Fruit fly (Drosophila melanogaster) whole organism, embryonic: Measurements from ENCODE around the gene Alg9.

Experiments
- Antp ChIP-seq: fragments of 200-800 bp; sonication (Bioruptor generic); optimal IDR thresholded peaks from 3 replicates; lab custom pipeline; 2016; ENCODE audit warnings: missing biosample characterization, missing genetic modification characterization
- Atf-2 ChIP-seq: fragments of 200-800 bp; sonication (Bioruptor generic); optimal IDR thresholded peaks from 2 replicates; lab custom pipeline; 2016; ENCODE audit warnings: missing biosample characterization, missing genetic modification characterization
- Atf6 ChIP-seq: fragments of 200-800 bp; sonication (Bioruptor generic); IDR thresholded peaks from 2 replicates; pipeline ENCODE4 v1.3.6; 2022; ENCODE audit warnings: missing biosample characterization, missing genetic modification characterization
- Awh ChIP-seq: fragments of 200-800 bp; sonication (Bioruptor generic); IDR thresholded peaks from 2 replicates; pipeline ENCODE4, ENCODE4 v1.3.6; 2022; ENCODE audit warnings: missing biosample characterization, missing genetic modification characterization
- Bdp1 ChIP-seq: fragments of 200-800 bp; sonication (Bioruptor generic); optimal IDR thresholded peaks from 3 replicates; lab custom pipeline; 2016; ENCODE audit warnings: missing biosample characterization, missing genetic modification characterization
- CG12769 ChIP-seq: fragments of 200-800 bp; sonication (Bioruptor generic); optimal IDR thresholded peaks from 2 replicates; lab custom pipeline; 2019; ENCODE audit warnings: missing biosample characterization, mild to moderate bottlenecking, missing genetic modification characterization, moderate library complexity
- CG13775 ChIP-seq: fragments of 200-800 bp; sonication (Bioruptor generic); optimal IDR thresholded peaks from 3 replicates; lab custom pipeline; 2017; ENCODE audit warnings: missing biosample characterization, mild to moderate bottlenecking, missing genetic modification characterization
- CG14710 ChIP-seq: fragments of 200-800 bp; sonication (Bioruptor generic); optimal IDR thresholded peaks from 3 replicates; lab custom pipeline; 2019; ENCODE audit warnings: missing biosample characterization, mild to moderate bottlenecking, missing genetic modification characterization, moderate library complexity
- CG16815 ChIP-seq: fragments of 200-800 bp; sonication (Bioruptor generic); optimal IDR thresholded peaks from 3 replicates; lab custom pipeline; 2017; ENCODE audit warnings: missing biosample characterization, mild to moderate bottlenecking, missing genetic modification characterization
- CG16863 ChIP-seq: fragments of 200-800 bp; sonication (Bioruptor generic); optimal IDR thresholded peaks from 3 replicates; lab custom pipeline; 2016; ENCODE audit warnings: missing biosample characterization, missing genetic modification characterization
- CG17186 ChIP-seq: fragments of 200-800 bp; sonication (Bioruptor generic); optimal IDR thresholded peaks from 3 replicates; lab custom pipeline; 2017; ENCODE audit warnings: missing biosample characterization, missing genetic modification reagents, missing genetic modification characterization
- CG17385 ChIP-seq: fragments of 200-800 bp; sonication (Bioruptor generic); optimal IDR thresholded peaks from 3 replicates; lab custom pipeline; 2018; ENCODE audit warnings: missing biosample characterization, mild to moderate bottlenecking, missing genetic modification characterization
- CG17829 ChIP-seq: fragments of 200-800 bp; optimal IDR thresholded peaks from 2 replicates; lab custom pipeline; 2019; ENCODE audit warnings: missing biosample characterization, mild to moderate bottlenecking, missing genetic modification characterization, moderate library complexity
- CG1832 ChIP-seq: fragments of 200-800 bp; sonication (Bioruptor generic); optimal IDR thresholded peaks from 2 replicates; lab custom pipeline; 2017; ENCODE audit warnings: missing biosample characterization, mild to moderate bottlenecking, missing genetic modification characterization, inconsistent platforms
- CG4730 ChIP-seq: fragments of 200-800 bp; sonication (Bioruptor generic); IDR thresholded peaks from 2 replicates; pipeline ENCODE4 v1.3.6; 2022; ENCODE audit warnings: missing biosample characterization, missing genetic modification characterization
- CG6683 ChIP-seq: fragments of 200-800 bp; sonication (Bioruptor generic); optimal IDR thresholded peaks from 2 replicates; lab custom pipeline; 2017; ENCODE audit warnings: missing biosample characterization, mild to moderate bottlenecking, missing genetic modification characterization, missing genetic modification reagents
- CG7372 ChIP-seq: fragments of 200-800 bp; sonication (Bioruptor generic); IDR thresholded peaks from 2 replicates; pipeline ENCODE4 v1.3.6; 2022; ENCODE audit warnings: missing biosample characterization, missing genetic modification characterization
- CG9437 ChIP-seq: fragments of 200-800 bp; sonication (Bioruptor generic); optimal IDR thresholded peaks from 2 replicates; lab custom pipeline; 2018; ENCODE audit warnings: missing biosample characterization, mild to moderate bottlenecking, missing genetic modification characterization
- CG9797 ChIP-seq: fragments of 200-800 bp; sonication (Bioruptor generic); optimal IDR thresholded peaks from 3 replicates; lab custom pipeline; 2018; ENCODE audit warnings: missing biosample characterization, mild to moderate bottlenecking, missing genetic modification characterization
- CrebB ChIP-seq: fragments of 200-800 bp; sonication (Bioruptor generic); optimal IDR thresholded peaks from 3 replicates; lab custom pipeline; 2018; ENCODE audit warnings: missing biosample characterization, mild to moderate bottlenecking, missing genetic modification characterization
- D ChIP-seq, 2 experiments: fragments of 200-800 bp in 1 of 2; fragments of >200 bp in 1 of 2; sonication (Bioruptor generic) in 1 of 2; optimal IDR thresholded peaks; 2 replicates in 1 of 2; 3 replicates in 1 of 2; lab custom pipeline; 2017; ENCODE audit warnings: mild to moderate bottlenecking in 1 of 2, missing biosample characterization in 1 of 2, missing genetic modification characterization in 1 of 2, missing genetic modification reagents in 1 of 2
- Dfd ChIP-seq, 2 experiments: fragments of >200 bp; optimal IDR thresholded peaks; 2 replicates each; lab custom pipeline; 2017; ENCODE audit warnings: missing biosample characterization in 2 of 2, missing genetic modification characterization in 2 of 2
- Drgx ChIP-seq: fragments of 200-800 bp; sonication (Bioruptor generic); IDR thresholded peaks from 2 replicates; pipeline ENCODE4 v1.3.6; 2022; ENCODE audit warnings: missing biosample characterization, missing genetic modification characterization
- HLHmδ ChIP-seq: fragments of 200-800 bp; sonication (Bioruptor generic); optimal IDR thresholded peaks from 2 replicates; lab custom pipeline; 2018; ENCODE audit warnings: missing biosample characterization, mild to moderate bottlenecking, missing genetic modification characterization, moderate library complexity
- Hand ChIP-seq: fragments of 200-800 bp; sonication (Bioruptor generic); optimal IDR thresholded peaks from 2 replicates; lab custom pipeline; 2017; ENCODE audit warnings: mild to moderate bottlenecking, missing biosample characterization, missing genetic modification reagents, missing genetic modification characterization
- Lhr ChIP-seq: fragments of 200-800 bp; sonication (Bioruptor generic); optimal IDR thresholded peaks from 3 replicates; lab custom pipeline; 2017; ENCODE audit warnings: mild to moderate bottlenecking, missing biosample characterization, missing genetic modification reagents, missing genetic modification characterization
- Meics ChIP-seq: fragments of 200-800 bp; sonication (Bioruptor generic); optimal IDR thresholded peaks from 2 replicates; lab custom pipeline; 2017; ENCODE audit warnings: missing biosample characterization, mild to moderate bottlenecking, missing genetic modification characterization
- Mes4 ChIP-seq: fragments of 200-800 bp; sonication (Bioruptor generic); optimal IDR thresholded peaks from 2 replicates; lab custom pipeline; 2016; ENCODE audit warnings: missing biosample characterization, missing genetic modification characterization
- Neu2 ChIP-seq: fragments of 200-800 bp; sonication (Bioruptor generic); optimal IDR thresholded peaks from 3 replicates; lab custom pipeline; 2016; ENCODE audit warnings: missing biosample characterization, missing genetic modification characterization, borderline replicate concordance
- Oli ChIP-seq: fragments of 200-800 bp; sonication (Bioruptor generic); optimal IDR thresholded peaks from 2 replicates; lab custom pipeline; 2018; ENCODE audit warnings: missing biosample characterization, mild to moderate bottlenecking, missing genetic modification characterization, moderate library complexity
- Poxn ChIP-seq: fragments of 200-800 bp; sonication (Bioruptor generic); IDR thresholded peaks from 2 replicates; pipeline ENCODE4 v1.3.6; 2022; ENCODE audit warnings: missing biosample characterization, missing genetic modification characterization
- Sry-β ChIP-seq: fragments of 200-800 bp; sonication (Bioruptor generic); optimal IDR thresholded peaks from 2 replicates; lab custom pipeline; 2018; ENCODE audit warnings: missing biosample characterization, mild to moderate bottlenecking, missing genetic modification characterization, moderate library complexity
- abd-A ChIP-seq: fragments of 200-800 bp; sonication (Bioruptor generic); optimal IDR thresholded peaks from 3 replicates; lab custom pipeline; 2019; ENCODE audit warnings: missing biosample characterization, mild to moderate bottlenecking, missing genetic modification characterization, moderate library complexity
- aop ChIP-seq: fragments of 200-800 bp; sonication (Bioruptor generic); IDR thresholded peaks from 2 replicates; pipeline ENCODE4 v1.3.6; 2022; ENCODE audit warnings: missing biosample characterization, missing genetic modification characterization
- az2 ChIP-seq: fragments of 200-800 bp; sonication (Bioruptor generic); optimal IDR thresholded peaks from 3 replicates; lab custom pipeline; 2016; ENCODE audit warnings: missing biosample characterization, missing genetic modification characterization
- cas ChIP-seq: fragments of 200-800 bp; sonication (Bioruptor generic); IDR thresholded peaks from 2 replicates; pipeline ENCODE4 v1.3.6; 2022; ENCODE audit warnings: missing biosample characterization, missing genetic modification characterization
- crc ChIP-seq: fragments of 200-800 bp; sonication (Bioruptor generic); optimal IDR thresholded peaks from 2 replicates; lab custom pipeline; 2016; ENCODE audit warnings: missing biosample characterization, missing genetic modification characterization
- croc ChIP-seq: fragments of 200-800 bp; sonication (Bioruptor generic); conservative IDR thresholded peaks from 3 replicates; pipeline ENCODE4 v1.3.6; 2022; ENCODE audit warnings: missing biosample characterization, missing genetic modification characterization
- crol ChIP-seq: fragments of 200-800 bp; sonication (Bioruptor generic); IDR thresholded peaks from 2 replicates; pipeline ENCODE4 v1.3.6; 2022; ENCODE audit warnings: missing biosample characterization, missing genetic modification characterization
- gfzf ChIP-seq: fragments of 200-800 bp; sonication (Bioruptor generic); optimal IDR thresholded peaks from 2 replicates; lab custom pipeline; 2016; ENCODE audit warnings: missing biosample characterization, mild to moderate bottlenecking, missing genetic modification characterization, moderate library complexity
- insv ChIP-seq, 2 experiments: fragments of 200-800 bp; sonication (Bioruptor generic); optimal IDR thresholded peaks; 3 replicates each; lab custom pipeline; 2016 to 2018; ENCODE audit warnings: missing biosample characterization in 2 of 2, missing genetic modification characterization in 2 of 2
- org-1 ChIP-seq: fragments of 200-800 bp; sonication (Bioruptor generic); optimal IDR thresholded peaks from 2 replicates; lab custom pipeline; 2017; ENCODE audit warnings: missing biosample characterization, missing genetic modification characterization
- pfk ChIP-seq: fragments of 200-800 bp; sonication (Bioruptor generic); optimal IDR thresholded peaks from 2 replicates; lab custom pipeline; 2018; ENCODE audit warnings: missing biosample characterization, mild to moderate bottlenecking, missing genetic modification characterization, moderate library complexity
- run ChIP-seq: fragments of 200-800 bp; sonication (Bioruptor generic); optimal IDR thresholded peaks from 3 replicates; lab custom pipeline; 2018; ENCODE audit warnings: missing biosample characterization, mild to moderate bottlenecking, missing genetic modification characterization
- salm ChIP-seq: fragments of 200-800 bp; sonication (Bioruptor generic); optimal IDR thresholded peaks from 2 replicates; lab custom pipeline; 2018; ENCODE audit warnings: missing biosample characterization, mild to moderate bottlenecking, missing genetic modification characterization
- so ChIP-seq: fragments of 200-800 bp; sonication (Bioruptor generic); IDR thresholded peaks from 3 replicates; pipeline ENCODE4 v1.3.6; 2022; ENCODE audit warnings: missing biosample characterization, missing genetic modification characterization
- sob ChIP-seq: fragments of 200-800 bp; sonication (Bioruptor generic); IDR thresholded peaks from 2 replicates; pipeline ENCODE4 v1.3.6; 2022; ENCODE audit warnings: missing biosample characterization, missing genetic modification characterization
- tna ChIP-seq: fragments of 200-800 bp; sonication (Bioruptor generic); IDR thresholded peaks from 2 replicates; pipeline ENCODE4 v1.3.6; 2022; ENCODE audit warnings: missing biosample characterization, missing genetic modification characterization; ENCODE audit not compliant: partially characterized antibody
- ttk ChIP-seq: fragments of 200-800 bp; sonication (Bioruptor generic); IDR thresholded peaks from 2 replicates; pipeline ENCODE4 v2.1.2; 2022; ENCODE audit warnings: missing biosample characterization, missing genetic modification characterization
- zfh1 ChIP-seq: fragments of 200-800 bp; sonication (Bioruptor generic); IDR thresholded peaks from 3 replicates; pipeline ENCODE4 v1.3.6; 2022; ENCODE audit warnings: missing biosample characterization, missing genetic modification characterization

Gene Alg9

dm6 chr3R:25178521-25178920 lies 42.9 kb upstream of the Alg9 start (continued):
- TF ChIP-seq tna (GFP tag; lab: Robert Waterston, UW) (no peak), CrebB (tag; lab: Kevin White, UChicago) (peak; percentile 13), Atf6 (GFP tag; lab: Robert Waterston, UW) (peak; percentile 46; the same call in 1 of the 2 replicates), CG12769 (tag; lab: Kevin White, UChicago) (peak; percentile 33), CG16815 (GFP tag; lab: Kevin White, UChicago) (peak; percentile 90), run (tag; lab: Kevin White, UChicago) (no peak), HLHmδ (GFP tag; lab: Kevin White, UChicago) (no peak), pfk (GFP tag; lab: Kevin White, UChicago) (no peak), Lhr (GFP tag; lab: Kevin White, UChicago) (peak; percentile 43), ttk (peak; percentile 61; the same call in 1 of the 2 replicates), Dfd (GFP tag; optimal IDR thresholded peaks at IDR 0.05; lab: Kevin White, UChicago) (no peak), sob (GFP tag; lab: Robert Waterston, UW) (no peak; the same call in 1 of the 2 replicates), D (optimal IDR thresholded peaks at IDR 0.05; lab: Kevin White, UChicago) (no peak), D (GFP tag; optimal IDR thresholded peaks at IDR 0.05; lab: Kevin White, UChicago) (peak; percentile 57), CG13775 (GFP tag; lab: Kevin White, UChicago) (peak; percentile 77), insv (GFP tag; optimal IDR thresholded peaks at IDR 0.05; lab: Kevin White, UChicago) (no peak), abd-A (tag; lab: Kevin White, UChicago) (no peak), CG16863 (GFP tag; lab: Kevin White, UChicago) (peak; percentile 43), Antp (GFP tag; lab: Kevin White, UChicago) (no peak), CG17385 (peak; percentile 67), CG7372 (GFP tag; lab: Robert Waterston, UW) (peak; percentile 22; the same call in 1 of the 2 replicates), org-1 (GFP tag; lab: Kevin White, UChicago) (peak; percentile 22), CG6683 (GFP tag; lab: Kevin White, UChicago) (no peak), Mes4 (peak; percentile 53), Poxn (GFP tag; lab: Robert Waterston, UW) (no peak), CG17186 (GFP tag; lab: Kevin White, UChicago) (no peak), CG1832 (GFP tag; lab: Kevin White, UChicago) (no peak), zfh1 (GFP tag; lab: Robert Waterston, UW) (peak; percentile 86; the same call in 2 of the 3 replicates), so (GFP tag; lab: Robert Waterston, UW) (peak; percentile 78; the same call in 2 of the 3 replicates), cas (GFP tag; lab: Robert Waterston, UW) (no peak), CG9797 (GFP tag; lab: Kevin White, UChicago) (no peak), az2 (GFP tag; lab: Kevin White, UChicago) (peak; percentile 83), croc (GFP tag; lab: Robert Waterston, UW) (no peak; the same call in 2 of the 3 replicates), crol (peak; percentile 46; the same call in 1 of the 2 replicates), aop (GFP tag; lab: Robert Waterston, UW) (0 out of 2 replicates have a peak, but pooled peaks have one; percentile 8), Drgx (0 out of 2 replicates have a peak, but pooled peaks have one; percentile 33), CG14710 (peak; percentile 61), Bdp1 (GFP tag; lab: Kevin White, UChicago) (peak; percentile 41), Atf-2 (peak; percentile 48), gfzf (GFP tag; lab: Kevin White, UChicago) (no peak), Neu2 (no peak), Sry-β (GFP tag; lab: Kevin White, UChicago) (no peak), Oli (tag; lab: Kevin White, UChicago) (peak; percentile 70), Meics (GFP tag; lab: Kevin White, UChicago) (no peak), CG9437 (GFP tag; lab: Kevin White, UChicago) (peak; percentile 38), Hand (GFP tag; lab: Kevin White, UChicago) (no peak), CG4730 (GFP tag; lab: Robert Waterston, UW) (peak; percentile 57), Awh (GFP tag; lab: Robert Waterston, UW) (no peak), crc (GFP tag; lab: Kevin White, UChicago) (no peak), CG17829 (tag; lab: Kevin White, UChicago) (peak; percentile 75), salm (no peak)
